Fruit fly (Drosophila melanogaster): Measurements from ENCODE around the gene Amacr.

Amacr gene

DNA sequence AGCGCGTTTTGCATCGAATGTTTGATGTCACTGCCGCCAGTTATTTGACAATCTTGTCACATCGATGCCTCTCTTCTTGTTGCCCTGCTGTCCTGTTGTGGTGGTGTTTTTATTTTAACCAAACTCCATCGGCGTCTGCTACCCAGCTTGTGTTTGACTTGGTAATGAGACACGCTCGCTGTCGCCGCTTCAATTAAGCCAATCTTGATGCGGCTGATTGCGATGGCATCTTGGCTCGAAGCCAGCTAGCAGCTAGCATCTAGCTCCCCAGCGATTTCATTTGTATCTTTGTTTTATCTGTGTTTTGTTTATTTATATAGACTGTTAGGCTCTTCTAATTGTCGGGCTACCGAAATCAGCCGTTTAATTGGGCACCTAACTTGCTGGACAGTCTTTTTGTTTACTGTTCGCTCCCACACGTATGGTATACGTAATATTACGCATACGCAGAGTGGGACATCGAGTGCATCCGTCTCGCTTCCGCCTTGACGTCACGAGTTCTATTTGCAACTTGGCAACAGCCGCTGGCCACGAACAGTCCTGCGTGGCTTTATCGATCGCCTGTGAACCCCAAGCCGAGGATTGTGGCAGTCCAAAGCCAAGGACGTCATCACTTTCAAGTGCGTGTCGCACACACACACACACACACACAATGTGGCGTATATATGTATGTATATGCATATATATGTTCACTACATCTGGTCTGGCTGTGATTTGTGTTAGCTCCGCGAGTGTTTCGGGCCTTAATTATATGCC is 47.5 kb downstream of the Amacr start:
- TF ChIP-seq tj (GFP tag; optimal IDR thresholded peaks at IDR 0.05) = no peak
- no peak for TF ChIP-seq CG7101 (tag; optimal IDR thresholded peaks at IDR 0.05)
- TF ChIP-seq Mnt (GFP tag; optimal IDR thresholded peaks at IDR 0.05) = no peak
- TF ChIP-seq Crg-1 (GFP tag; optimal IDR thresholded peaks at IDR 0.05) = no peak
- no peak for TF ChIP-seq bab1 (GFP tag; optimal IDR thresholded peaks at IDR 0.05)
- TF ChIP-seq cnc (optimal IDR thresholded peaks at IDR 0.05) = no peak
- no peak for TF ChIP-seq ovo (GFP tag; optimal IDR thresholded peaks at IDR 0.05)
- no peak for TF ChIP-seq toe (GFP tag; optimal IDR thresholded peaks at IDR 0.05)
- TF ChIP-seq CG14711 (tag; optimal IDR thresholded peaks at IDR 0.05) = no peak
- TF ChIP-seq CG12768 (GFP tag; optimal IDR thresholded peaks at IDR 0.05) = no peak
- TF ChIP-seq CG7045 (GFP tag; optimal IDR thresholded peaks at IDR 0.05) = no peak
- TF ChIP-seq Hr96 (GFP tag; optimal IDR thresholded peaks at IDR 0.05) = no peak
- TF ChIP-seq CG5204 (GFP tag; optimal IDR thresholded peaks at IDR 0.05) = no peak
- no peak for TF ChIP-seq cic (GFP tag; optimal IDR thresholded peaks at IDR 0.05)
